Fruit fly (Drosophila melanogaster): ENCODE data around the gene CG31678.

Gene CG31678

dm6 chr2L:20647240-20647908, 28.4 kb downstream of the CG31678 start (continued):
- TF ChIP-seq CG7786 (GFP tag; optimal IDR thresholded peaks at IDR 0.05) (no peak), rib (GFP tag; IDR thresholded peaks at IDR 0.05) (no peak), CG33213 (GFP tag; optimal IDR thresholded peaks at IDR 0.05) (peak; percentile 64), zen2 (GFP tag; IDR thresholded peaks at IDR 0.05; ENCODE audit: partially characterized antibody) (no peak), sug (tag; optimal IDR thresholded peaks at IDR 0.05) (peak; percentile 15), Ptx1 (GFP tag; IDR thresholded peaks at IDR 0.05) (no peak), Gsc (GFP tag; IDR thresholded peaks at IDR 0.05) (no peak), ftz-f1 (GFP tag; optimal IDR thresholded peaks at IDR 0.05) (peak; percentile 0), HmgZ (tag; optimal IDR thresholded peaks at IDR 0.05) (peak; percentile 43), Ets65A (GFP tag) (no peak), CG16813 (GFP tag; IDR thresholded peaks at IDR 0.05; ENCODE audit: partially characterized antibody) (no peak), ttk (GFP tag; IDR thresholded peaks at IDR 0.05) (no peak), HHEX (GFP tag; optimal IDR thresholded peaks at IDR 0.05) (no peak), CG4282 (GFP tag; optimal IDR thresholded peaks at IDR 0.05) (no peak), nerfin-1 (tag; optimal IDR thresholded peaks at IDR 0.05) (no peak), NfI (GFP tag; optimal IDR thresholded peaks at IDR 0.05) (no peak), pum (GFP tag; optimal IDR thresholded peaks at IDR 0.05) (no peak), Atf-2 (GFP tag; optimal IDR thresholded peaks at IDR 0.05) (no peak), CG32532 (GFP tag; IDR thresholded peaks at IDR 0.05) (no peak), schlank (tag; optimal IDR thresholded peaks at IDR 0.05) (no peak), CG4617 (GFP tag; optimal IDR thresholded peaks at IDR 0.05; ENCODE audit: borderline replicate concordance) (peak; percentile 16), CG12659 (GFP tag; optimal IDR thresholded peaks at IDR 0.05) (peak; percentile 63), CG13775 (GFP tag; optimal IDR thresholded peaks at IDR 0.05) (peak; percentile 11), mld (GFP tag; IDR thresholded peaks at IDR 0.05; ENCODE audit: partially characterized antibody) (no peak), Sox100B (GFP tag; optimal IDR thresholded peaks at IDR 0.05) (no peak), ac (GFP tag; optimal IDR thresholded peaks at IDR 0.05) (no peak), org-1 (GFP tag; optimal IDR thresholded peaks at IDR 0.05) (no peak), sqz (GFP tag; optimal IDR thresholded peaks at IDR 0.05) (no peak), CG33557 (GFP tag; optimal IDR thresholded peaks at IDR 0.05) (no peak), CG10543 (GFP tag; optimal IDR thresholded peaks at IDR 0.05) (no peak), Hr78 (GFP tag; optimal IDR thresholded peaks at IDR 0.05) (no peak), fd3F (GFP tag; optimal IDR thresholded peaks at IDR 0.05) (no peak), CG30020 (tag; optimal IDR thresholded peaks at IDR 0.05) (peak; percentile 4), CG10431 (GFP tag; optimal IDR thresholded peaks at IDR 0.05) (peak; percentile 8), Bteb2 (GFP tag; optimal IDR thresholded peaks at IDR 0.05) (peak; percentile 9), ranshi (GFP tag; IDR thresholded peaks at IDR 0.05) (no peak), Neu2 (GFP tag; optimal IDR thresholded peaks at IDR 0.05; ENCODE audit: borderline replicate concordance) (no peak), Nf-YA (GFP tag; IDR thresholded peaks at IDR 0.05) (no peak), phol (tag; optimal IDR thresholded peaks at IDR 0.05) (peak; percentile 5), pros (GFP tag; optimal IDR thresholded peaks at IDR 0.05) (no peak), CG6854 (GFP tag; optimal IDR thresholded peaks at IDR 0.05) (no peak), Hmx (GFP tag; optimal IDR thresholded peaks at IDR 0.05) (no peak), MESR4 (GFP tag; optimal IDR thresholded peaks at IDR 0.05) (peak; percentile 100), CHES-1-like (GFP tag; optimal IDR thresholded peaks at IDR 0.05) (peak; percentile 17), pb (GFP tag; optimal IDR thresholded peaks at IDR 0.05) (no peak), CG4360 (GFP tag; IDR thresholded peaks at IDR 0.05) (no peak), CG12155 (GFP tag; optimal IDR thresholded peaks at IDR 0.05) (peak; percentile 14), btn (GFP tag; optimal IDR thresholded peaks at IDR 0.05) (no peak), sna (GFP tag; IDR thresholded peaks at IDR 0.05; ENCODE audit: partially characterized antibody) (no peak), tgo (GFP tag; IDR thresholded peaks at IDR 0.05) (no peak)

All from whole organism, embryonic.